Worm (Caenorhabditis elegans): ENCODE measurements around the gene srt-47.

srt-47 gene

ce11 chrIV:15028386-15028785 lies 24.8 kb downstream of the srt-47 start:
- TF ChIP-seq tab-1 (GFP tag; IDR thresholded peaks at IDR 0.05) (no peak), flt-1 (GFP tag; IDR thresholded peaks at IDR 0.05) (no peak), T22C8.4 (GFP tag; IDR thresholded peaks at IDR 0.05) (no peak), klf-2 (GFP tag; conservative IDR thresholded peaks at IDR 0.05) (no peak), ztf-23 (GFP tag; IDR thresholded peaks at IDR 0.05) (no peak), cog-1 (tag; optimal IDR thresholded peaks at IDR 0.05) (no peak), ztf-29 (GFP tag; IDR thresholded peaks at IDR 0.05) (no peak), ref-1 (GFP tag; conservative IDR thresholded peaks at IDR 0.05) (no peak), med-1 (GFP tag; optimal IDR thresholded peaks at IDR 0.05; ENCODE audit: insufficient read depth) (no peak)

DNA sequence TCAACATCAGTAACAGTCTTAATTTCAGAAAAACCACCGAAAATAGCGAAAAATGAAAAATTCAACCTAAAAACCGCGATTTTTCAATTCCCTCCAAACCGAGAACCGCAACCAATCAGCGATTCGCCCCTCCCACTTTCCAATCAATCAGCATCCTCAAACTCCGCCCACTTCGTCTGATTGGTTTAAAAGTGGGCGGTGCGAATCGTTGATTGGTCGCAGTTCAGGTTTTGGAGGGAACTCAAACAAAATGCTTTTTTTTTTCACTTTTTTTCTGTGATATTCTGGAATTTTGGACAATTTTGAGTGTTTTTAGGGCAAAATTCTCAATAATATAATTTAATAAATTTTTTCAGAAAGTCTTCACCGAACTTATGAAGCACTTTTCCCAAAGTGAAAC lies 25.3 kb downstream of the srt-47 start:
- TF ChIP-seq ref-1 (GFP tag; conservative IDR thresholded peaks at IDR 0.05) (no peak), cog-1 (tag; optimal IDR thresholded peaks at IDR 0.05) (no peak), klf-2 (GFP tag; conservative IDR thresholded peaks at IDR 0.05) (no peak), med-1 (GFP tag; optimal IDR thresholded peaks at IDR 0.05; ENCODE audit: insufficient read depth) (no peak), ztf-29 (GFP tag; IDR thresholded peaks at IDR 0.05) (no peak), flt-1 (GFP tag; IDR thresholded peaks at IDR 0.05) (no peak), T22C8.4 (GFP tag; IDR thresholded peaks at IDR 0.05) (no peak), tab-1 (GFP tag; IDR thresholded peaks at IDR 0.05) (no peak), ztf-23 (GFP tag; IDR thresholded peaks at IDR 0.05) (no peak)

DNA sequence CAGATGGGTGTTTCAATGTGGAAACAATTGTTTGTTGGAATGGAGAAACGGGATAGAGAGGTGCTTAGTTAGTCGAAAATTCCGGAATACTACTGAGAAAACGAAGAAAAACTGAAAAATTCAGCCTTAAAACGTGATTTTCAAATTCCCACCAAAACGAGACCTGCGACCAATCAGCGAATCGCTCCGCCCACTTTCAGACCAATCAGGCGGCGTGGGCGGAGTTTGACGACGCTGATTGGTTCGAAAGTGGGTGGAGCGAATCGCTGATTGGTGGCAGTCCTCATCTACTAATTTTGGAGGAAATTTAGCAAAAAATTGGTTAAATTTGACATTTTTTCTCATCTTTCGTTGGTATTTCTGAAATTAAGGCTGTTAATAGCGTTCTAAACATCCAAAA lies 25.8 kb downstream of the srt-47 start:
- TF ChIP-seq flt-1 (GFP tag; IDR thresholded peaks at IDR 0.05) = no peak
- TF ChIP-seq ref-1 (GFP tag; conservative IDR thresholded peaks at IDR 0.05) = no peak
- TF ChIP-seq tab-1 (GFP tag; IDR thresholded peaks at IDR 0.05) = no peak
- no peak for TF ChIP-seq ztf-29 (GFP tag; IDR thresholded peaks at IDR 0.05)
- no peak for TF ChIP-seq klf-2 (GFP tag; conservative IDR thresholded peaks at IDR 0.05)
- no peak for TF ChIP-seq T22C8.4 (GFP tag; IDR thresholded peaks at IDR 0.05)
- no peak for TF ChIP-seq ztf-23 (GFP tag; IDR thresholded peaks at IDR 0.05)
- no peak for TF ChIP-seq cog-1 (tag; optimal IDR thresholded peaks at IDR 0.05)
- no peak for TF ChIP-seq med-1 (GFP tag; optimal IDR thresholded peaks at IDR 0.05; ENCODE audit: insufficient read depth)

DNA sequence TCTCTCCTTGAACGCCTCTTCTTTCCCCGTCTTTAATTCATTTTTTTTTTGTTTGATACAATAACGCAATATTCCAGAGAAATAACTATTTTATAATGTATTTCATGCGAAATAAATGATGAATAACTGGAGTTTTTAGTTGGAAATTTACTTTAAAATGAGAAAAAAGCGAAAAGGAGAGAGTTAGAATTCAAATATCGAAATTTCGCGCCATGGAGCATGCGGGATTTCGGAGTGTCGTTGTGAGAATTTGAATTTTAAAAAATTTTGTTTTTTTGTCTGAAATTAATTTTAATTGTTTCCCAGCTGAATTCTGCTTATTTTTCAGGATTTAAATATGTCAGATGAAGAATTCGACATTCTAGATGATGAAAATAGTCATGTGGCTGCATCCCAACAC lies 27.8 kb downstream of the srt-47 start, which contains the start of gene fcd-2:
Gene fcd-2, plus strand, starts transcription at position 327 of the 400 bp plus-strand sequence.
- TF ChIP-seq cog-1 (tag; optimal IDR thresholded peaks at IDR 0.05) = no peak
- peak; percentile 12; the same call in 1 of the 2 replicates for TF ChIP-seq ztf-23 (GFP tag; IDR thresholded peaks at IDR 0.05)

- TF ChIP-seq cog-1 (tag; optimal IDR thresholded peaks at IDR 0.05) (no peak), ref-1 (GFP tag; conservative IDR thresholded peaks at IDR 0.05) (no peak), ztf-29 (GFP tag; IDR thresholded peaks at IDR 0.05) (no peak), ztf-23 (GFP tag; IDR thresholded peaks at IDR 0.05) (no peak), T22C8.4 (GFP tag; IDR thresholded peaks at IDR 0.05) (no peak), klf-2 (GFP tag; conservative IDR thresholded peaks at IDR 0.05) (no peak), tab-1 (GFP tag; IDR thresholded peaks at IDR 0.05) (no peak)
These were observed 28.7 kb downstream of the srt-47 start for ce11 chrIV:15024426-15024825.

DNA sequence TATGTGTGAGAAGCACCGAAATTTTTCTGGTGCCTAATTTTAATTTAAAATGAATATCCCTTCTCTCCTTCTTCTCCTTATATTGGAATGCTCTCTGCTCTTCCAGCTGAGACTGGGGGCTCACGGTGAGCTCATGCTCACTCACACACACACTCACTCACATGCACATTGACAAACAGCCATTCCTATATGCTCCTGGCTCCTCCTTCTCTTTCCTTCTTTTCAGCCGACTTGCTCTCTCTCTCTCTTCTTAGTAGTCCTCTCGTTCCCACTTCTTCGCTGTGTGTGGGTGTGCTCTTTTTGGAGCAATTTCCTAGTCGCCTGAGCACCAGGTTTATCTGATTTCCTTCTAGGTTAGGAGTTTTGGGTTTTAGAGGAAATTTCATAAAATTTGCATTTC lies 32.2 kb downstream of the srt-47 start:
- TF ChIP-seq klf-2 (GFP tag; conservative IDR thresholded peaks at IDR 0.05) (no peak), ref-1 (GFP tag; conservative IDR thresholded peaks at IDR 0.05) (no peak), flt-1 (GFP tag; IDR thresholded peaks at IDR 0.05) (no peak), ztf-23 (GFP tag; IDR thresholded peaks at IDR 0.05) (no peak), ztf-29 (GFP tag; IDR thresholded peaks at IDR 0.05) (no peak), tab-1 (GFP tag; IDR thresholded peaks at IDR 0.05) (no peak), med-1 (GFP tag; optimal IDR thresholded peaks at IDR 0.05; ENCODE audit: insufficient read depth) (no peak), T22C8.4 (GFP tag; IDR thresholded peaks at IDR 0.05) (no peak), cog-1 (tag; optimal IDR thresholded peaks at IDR 0.05) (no peak)

ce11 chrIV:15016984-15017383 lies 36.2 kb downstream of the srt-47 start:
- TF ChIP-seq ztf-29 (GFP tag; IDR thresholded peaks at IDR 0.05) (no peak), flt-1 (GFP tag; IDR thresholded peaks at IDR 0.05) (no peak), cog-1 (tag; optimal IDR thresholded peaks at IDR 0.05) (no peak), klf-2 (GFP tag; conservative IDR thresholded peaks at IDR 0.05) (no peak), T22C8.4 (GFP tag; IDR thresholded peaks at IDR 0.05) (no peak), med-1 (GFP tag; optimal IDR thresholded peaks at IDR 0.05; ENCODE audit: insufficient read depth) (no peak), ref-1 (GFP tag; conservative IDR thresholded peaks at IDR 0.05) (no peak), ztf-23 (GFP tag; IDR thresholded peaks at IDR 0.05) (no peak), tab-1 (GFP tag; IDR thresholded peaks at IDR 0.05) (no peak)

ce11 chrIV:15013517-15014085 lies 39.6 kb downstream of the srt-47 start, which contains the start of gene Y41E3.7:
Y41E3.7 (plus strand) TSS chrIV:15014035.
- TF ChIP-seq klf-2 (GFP tag; conservative IDR thresholded peaks at IDR 0.05) = no peak
- TF ChIP-seq med-1 (GFP tag; optimal IDR thresholded peaks at IDR 0.05; ENCODE audit: insufficient read depth) = no peak
- TF ChIP-seq flt-1 (GFP tag; IDR thresholded peaks at IDR 0.05) = no peak
- no peak for TF ChIP-seq tab-1 (GFP tag; IDR thresholded peaks at IDR 0.05)
- TF ChIP-seq ref-1 (GFP tag; conservative IDR thresholded peaks at IDR 0.05) = no peak
- TF ChIP-seq T22C8.4 (GFP tag; IDR thresholded peaks at IDR 0.05) = no peak
- no peak for TF ChIP-seq ztf-23 (GFP tag; IDR thresholded peaks at IDR 0.05)
- no peak for TF ChIP-seq ztf-29 (GFP tag; IDR thresholded peaks at IDR 0.05)
- TF ChIP-seq cog-1 (tag; optimal IDR thresholded peaks at IDR 0.05) = no peak

DNA sequence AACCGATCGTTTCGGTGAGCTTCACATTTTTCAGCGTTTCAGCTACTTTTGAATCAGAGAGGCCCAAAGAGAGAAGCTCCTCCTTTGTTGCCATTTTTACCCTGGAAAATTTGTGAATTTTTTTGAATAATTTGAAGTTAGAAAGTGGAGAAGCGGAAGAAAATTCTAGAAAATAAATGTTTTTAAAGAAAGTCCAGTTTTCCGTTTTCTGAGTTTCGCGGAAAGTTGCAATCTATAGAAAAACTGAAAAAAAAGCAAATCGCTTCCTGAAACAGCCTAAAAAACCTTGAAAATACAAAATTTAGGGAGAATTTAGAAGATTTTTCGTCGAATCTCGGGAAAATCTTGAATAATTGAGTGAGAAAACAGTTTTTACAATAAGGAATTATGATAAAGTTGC lies 40.1 kb downstream of the srt-47 start, which contains the start of gene qars-1:
Gene qars-1, minus strand, starts transcription at position 101 of the 400 bp plus-strand sequence.
- no peak for TF ChIP-seq cog-1 (tag; optimal IDR thresholded peaks at IDR 0.05)
- TF ChIP-seq ztf-23 (GFP tag; IDR thresholded peaks at IDR 0.05) = no peak
- TF ChIP-seq ref-1 (GFP tag; conservative IDR thresholded peaks at IDR 0.05) = no peak
- TF ChIP-seq tab-1 (GFP tag; IDR thresholded peaks at IDR 0.05) = no peak
- no peak for TF ChIP-seq flt-1 (GFP tag; IDR thresholded peaks at IDR 0.05)
- no peak for TF ChIP-seq med-1 (GFP tag; optimal IDR thresholded peaks at IDR 0.05; ENCODE audit: insufficient read depth)
- no peak for TF ChIP-seq T22C8.4 (GFP tag; IDR thresholded peaks at IDR 0.05)
- TF ChIP-seq ztf-29 (GFP tag; IDR thresholded peaks at IDR 0.05) = no peak
- TF ChIP-seq klf-2 (GFP tag; conservative IDR thresholded peaks at IDR 0.05) = no peak
